Worm (Caenorhabditis elegans) whole organism, midembryonic: ENCODE results near the gene C01G12.7.

Experiments
- T22C8.4 ChIP-seq: fragments of 200-800 bp; sonication (Bioruptor generic); IDR thresholded peaks from 2 replicates; pipeline ENCODE4 v1.3.6; 2022; ENCODE audit warnings: missing genetic modification characterization, missing compliant biosample characterization
- cog-1 ChIP-seq: sonication (generic microtip); optimal IDR thresholded peaks from 2 replicates; lab custom pipeline; 2016; ENCODE audit warnings: missing genetic modification characterization, missing compliant biosample characterization
- flt-1 ChIP-seq: fragments of 200-800 bp; sonication (Bioruptor generic); IDR thresholded peaks from 2 replicates; pipeline ENCODE4 v1.3.6; 2022; ENCODE audit warnings: missing genetic modification characterization, missing compliant biosample characterization
- klf-2 ChIP-seq: fragments of 200-800 bp; sonication (Bioruptor generic); conservative IDR thresholded peaks from 2 replicates; pipeline ENCODE4 v1.3.6; 2022; ENCODE audit warnings: missing genetic modification reagents, missing genetic modification characterization, missing compliant biosample characterization
- med-1 ChIP-seq: sonication (generic microtip); optimal IDR thresholded peaks from 2 replicates; lab custom pipeline; 2017; ENCODE audit warnings: missing genetic modification characterization, mild to moderate bottlenecking, missing compliant biosample characterization, antibody characterized with exemption, missing genetic modification reagents; ENCODE audit not compliant: insufficient read depth
- ref-1 ChIP-seq: fragments of 200-800 bp; sonication (Bioruptor generic); conservative IDR thresholded peaks from 2 replicates; pipeline ENCODE4 v1.3.6; 2022; ENCODE audit warnings: missing genetic modification reagents, missing genetic modification characterization, missing compliant biosample characterization
- tab-1 ChIP-seq: fragments of 200-800 bp; sonication (Bioruptor generic); IDR thresholded peaks from 2 replicates; pipeline ENCODE4 v1.3.6; 2022; ENCODE audit warnings: missing genetic modification characterization, missing compliant biosample characterization
- ztf-23 ChIP-seq: fragments of 200-800 bp; sonication (Bioruptor generic); IDR thresholded peaks from 2 replicates; pipeline ENCODE4 v1.3.6; 2022; ENCODE audit warnings: missing genetic modification reagents, missing genetic modification characterization, missing compliant biosample characterization
- ztf-29 ChIP-seq: fragments of 200-800 bp; sonication (Bioruptor generic); IDR thresholded peaks from 2 replicates; pipeline ENCODE4 v1.3.6; 2022; ENCODE audit warnings: missing genetic modification reagents, missing genetic modification characterization, missing compliant biosample characterization

The C01G12.7 gene

DNA sequence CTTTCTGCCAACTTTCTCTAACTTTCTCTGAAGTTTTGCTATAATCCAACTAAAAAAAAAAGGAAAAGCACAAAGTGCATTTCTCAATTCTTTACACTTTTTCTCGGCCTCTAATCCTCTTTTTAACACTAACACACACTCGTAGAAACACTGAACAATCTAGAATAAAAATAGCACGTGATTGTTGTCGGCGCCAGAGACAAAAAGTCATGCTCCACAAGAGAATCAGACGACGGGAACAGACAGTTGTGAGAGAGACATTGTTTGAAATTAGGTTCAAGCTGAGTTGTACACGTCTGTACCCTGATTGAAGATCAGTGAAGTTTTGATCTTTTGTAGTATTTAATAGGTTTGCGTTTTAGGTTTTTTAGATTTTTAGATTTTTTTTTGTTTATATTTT is 6.7 kb upstream of the C01G12.7 start:
- no peak for TF ChIP-seq med-1
- no peak for TF ChIP-seq flt-1 (GFP tag; lab: Robert Waterston, UW)
- TF ChIP-seq ztf-29, result no peak
- no peak for TF ChIP-seq T22C8.4 (GFP tag; lab: Robert Waterston, UW)
- no peak for TF ChIP-seq cog-1 (tag; lab: Kevin White, UChicago)
- no peak for TF ChIP-seq tab-1 (GFP tag; lab: Robert Waterston, UW)
- TF ChIP-seq klf-2 (GFP tag; lab: Robert Waterston, UW), result no peak
- no peak for TF ChIP-seq ref-1 (GFP tag; lab: Robert Waterston, UW)
- no peak for TF ChIP-seq ztf-23

ce11 chrII:14597788-14598187 is 6.1 kb upstream of the C01G12.7 start:
- no peak for TF ChIP-seq flt-1 (GFP tag; lab: Robert Waterston, UW)
- no peak for TF ChIP-seq tab-1 (GFP tag; lab: Robert Waterston, UW)
- TF ChIP-seq cog-1 (tag; lab: Kevin White, UChicago), result no peak
- no peak for TF ChIP-seq klf-2 (GFP tag; lab: Robert Waterston, UW)
- no peak for TF ChIP-seq T22C8.4 (GFP tag; lab: Robert Waterston, UW)
- TF ChIP-seq ztf-29, result no peak
- no peak for TF ChIP-seq ztf-23

- TF ChIP-seq med-1, result no peak
- no peak for TF ChIP-seq klf-2 (GFP tag; lab: Robert Waterston, UW)
- no peak for TF ChIP-seq flt-1 (GFP tag; lab: Robert Waterston, UW)
- no peak for TF ChIP-seq T22C8.4 (GFP tag; lab: Robert Waterston, UW)
- TF ChIP-seq ztf-29, result no peak
- no peak for TF ChIP-seq ref-1 (GFP tag; lab: Robert Waterston, UW)
- TF ChIP-seq tab-1 (GFP tag; lab: Robert Waterston, UW), result no peak
These were observed 1.6 kb upstream of the C01G12.7 start, which contains the start of gene catp-4 for ce11 chrII:14593281-14593680. Gene catp-4 (plus strand): TSS chrII:14593581.

ce11 chrII:14592629-14593028 is 936 bp upstream of the C01G12.7 start:
- no peak for TF ChIP-seq ref-1 (GFP tag; lab: Robert Waterston, UW)
- TF ChIP-seq klf-2 (GFP tag; lab: Robert Waterston, UW), result no peak
- no peak for TF ChIP-seq ztf-29
- no peak for TF ChIP-seq cog-1 (tag; lab: Kevin White, UChicago)
- TF ChIP-seq med-1, result no peak
- no peak for TF ChIP-seq tab-1 (GFP tag; lab: Robert Waterston, UW)
- no peak for TF ChIP-seq T22C8.4 (GFP tag; lab: Robert Waterston, UW)
- TF ChIP-seq flt-1 (GFP tag; lab: Robert Waterston, UW), result no peak
- no peak for TF ChIP-seq ztf-23

DNA sequence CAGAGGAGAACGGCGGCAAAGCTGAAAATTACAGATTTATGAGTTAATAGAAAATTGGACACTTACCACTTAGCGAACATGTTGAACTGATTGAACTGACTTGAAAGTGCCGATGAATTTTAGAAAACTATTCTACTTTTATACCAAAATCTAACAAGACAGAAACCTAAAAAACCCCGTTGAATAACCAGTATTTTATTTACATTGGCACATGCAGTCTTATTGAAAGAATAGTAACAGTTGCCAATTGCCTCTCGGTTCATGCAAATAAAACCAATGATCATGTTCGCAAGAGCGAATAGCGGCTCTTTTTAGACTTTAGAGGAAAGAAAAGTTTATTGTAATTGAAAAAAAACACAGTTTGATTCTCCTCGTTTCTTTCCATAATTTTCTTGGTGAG is 3.5 kb downstream of the C01G12.7 start, which contains the start of gene nspb-10:
nspb-10 (minus strand) TSS at position 101 of the 400 bp plus-strand sequence.
- no peak for TF ChIP-seq med-1
- TF ChIP-seq cog-1 (tag; lab: Kevin White, UChicago), result no peak
- no peak for TF ChIP-seq ztf-23
- TF ChIP-seq tab-1 (GFP tag; lab: Robert Waterston, UW), result no peak
- TF ChIP-seq ref-1 (GFP tag; lab: Robert Waterston, UW), result no peak
- TF ChIP-seq klf-2 (GFP tag; lab: Robert Waterston, UW), result no peak
- TF ChIP-seq ztf-29, result no peak
- no peak for TF ChIP-seq T22C8.4 (GFP tag; lab: Robert Waterston, UW)
- no peak for TF ChIP-seq flt-1 (GFP tag; lab: Robert Waterston, UW)

- no peak for TF ChIP-seq T22C8.4 (GFP tag; lab: Robert Waterston, UW)
- no peak for TF ChIP-seq flt-1 (GFP tag; lab: Robert Waterston, UW)
- no peak for TF ChIP-seq cog-1 (tag; lab: Kevin White, UChicago)
- no peak for TF ChIP-seq ref-1 (GFP tag; lab: Robert Waterston, UW)
- TF ChIP-seq tab-1 (GFP tag; lab: Robert Waterston, UW), result no peak
- no peak for TF ChIP-seq ztf-23
- TF ChIP-seq ztf-29, result no peak
These were observed 4.3 kb downstream of the C01G12.7 start, which contains the start of gene C01G12.5 for ce11 chrII:14587407-14587806. Gene C01G12.5 (minus strand): TSS chrII:14587507.

ce11 chrII:14582206-14582605 is 9.5 kb downstream of the C01G12.7 start, which contains the start of gene C01G12.3:
Gene C01G12.3 (minus strand): TSS chrII:14582306.
- TF ChIP-seq med-1, result no peak

DNA sequence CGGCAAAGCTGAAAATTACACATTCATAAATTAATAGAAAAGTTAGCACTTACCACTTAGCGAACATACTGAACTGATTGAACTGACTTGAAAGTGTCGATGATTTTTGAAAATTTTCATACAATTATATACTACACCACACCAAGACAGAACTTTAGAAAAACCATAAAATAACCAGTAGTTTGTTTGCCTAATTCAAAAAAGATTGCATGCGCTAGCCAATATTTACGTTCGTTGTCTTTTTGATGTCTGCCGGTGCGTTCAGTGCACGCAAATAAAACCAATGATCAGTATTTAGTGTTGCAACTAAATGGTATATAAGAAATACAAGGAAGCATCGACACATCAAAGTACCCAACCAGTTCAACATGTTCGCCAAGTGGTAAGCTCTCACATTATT is 11.1 kb downstream of the C01G12.7 start, which contains the start of the genes nspb-8 and nspb-9:
nspb-8 (minus strand) TSS at position 101 of the 400 bp plus-strand sequence.
nspb-9 (plus strand) TSS at position 311 of the 400 bp plus-strand sequence.
- TF ChIP-seq tab-1 (GFP tag; lab: Robert Waterston, UW), result no peak
- no peak for TF ChIP-seq ref-1 (GFP tag; lab: Robert Waterston, UW)
- TF ChIP-seq cog-1 (tag; lab: Kevin White, UChicago), result no peak
- no peak for TF ChIP-seq T22C8.4 (GFP tag; lab: Robert Waterston, UW)
- no peak for TF ChIP-seq ztf-29
- TF ChIP-seq klf-2 (GFP tag; lab: Robert Waterston, UW), result no peak

- no peak for TF ChIP-seq ztf-23
- no peak for TF ChIP-seq ztf-29
These were observed 13.0 kb downstream of the C01G12.7 start, which contains the start of gene C01G12.9 for ce11 chrII:14578716-14579115. Gene C01G12.9 (plus strand): TSS chrII:14579016.

DNA sequence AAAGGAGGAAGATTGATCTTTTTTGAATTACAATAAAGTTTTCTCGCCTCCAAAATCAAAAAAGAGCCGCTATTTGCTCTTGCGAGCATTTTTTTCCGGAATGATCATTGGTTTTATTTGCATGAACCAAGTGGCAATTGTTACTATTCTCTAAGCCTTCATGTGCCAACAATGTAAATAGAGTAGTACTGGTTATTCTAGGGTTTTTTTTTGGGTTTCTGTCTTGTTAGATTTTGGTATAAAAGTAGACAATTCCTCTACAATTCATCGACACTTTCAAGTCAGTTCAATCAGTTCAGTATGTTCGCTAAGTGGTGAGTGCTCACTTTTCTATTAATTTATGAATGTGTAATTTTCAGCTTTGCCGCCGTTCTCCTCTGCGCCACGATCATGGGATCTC is 13.7 kb downstream of the C01G12.7 start, which contains the start of gene nspb-7:
nspb-7 (plus strand) TSS at position 301 of the 400 bp plus-strand sequence.
- TF ChIP-seq tab-1 (GFP tag; lab: Robert Waterston, UW) (no peak), ztf-29 (no peak), T22C8.4 (GFP tag; lab: Robert Waterston, UW) (no peak), cog-1 (tag; lab: Kevin White, UChicago) (no peak), ztf-23 (no peak), flt-1 (GFP tag; lab: Robert Waterston, UW) (no peak), klf-2 (GFP tag; lab: Robert Waterston, UW) (no peak), med-1 (no peak), ref-1 (GFP tag; lab: Robert Waterston, UW) (no peak)
